Fruit fly (Drosophila melanogaster) whole organism, embryonic: ENCODE results near the gene acj6.

Source experiments
- ATbp ChIP-seq: fragments of 200-800 bp; sonication (Bioruptor generic); optimal IDR thresholded peaks from 2 replicates; lab custom pipeline; 2017; ENCODE audit warnings: missing biosample characterization, mild to moderate bottlenecking, missing genetic modification characterization, missing genetic modification reagents
- Blimp-1 ChIP-seq: fragments of 200-800 bp; sonication (Bioruptor generic); optimal IDR thresholded peaks from 3 replicates; lab custom pipeline; 2018; ENCODE audit warnings: missing biosample characterization, missing genetic modification characterization, mild to moderate bottlenecking, moderate library complexity, missing genetic modification reagents
- Bteb2 ChIP-seq: fragments of 200-800 bp; sonication (Bioruptor generic); optimal IDR thresholded peaks from 2 replicates; lab custom pipeline; 2016; ENCODE audit warnings: missing biosample characterization, missing genetic modification characterization
- CG10274 ChIP-seq: fragments of 200-800 bp; sonication (Bioruptor generic); optimal IDR thresholded peaks from 3 replicates; lab custom pipeline; 2017; ENCODE audit warnings: missing biosample characterization, mild to moderate bottlenecking, missing genetic modification characterization
- CG10979 ChIP-seq: fragments of 200-800 bp; sonication (Bioruptor generic); optimal IDR thresholded peaks from 2 replicates; lab custom pipeline; 2018; ENCODE audit warnings: missing biosample characterization, mild to moderate bottlenecking, missing genetic modification characterization, moderate library complexity
- CG11085 ChIP-seq: fragments of 200-800 bp; sonication (Bioruptor generic); IDR thresholded peaks from 2 replicates; pipeline ENCODE4 v1.3.6; 2022; ENCODE audit warnings: missing biosample characterization, missing genetic modification characterization
- CG12391 ChIP-seq: fragments of 200-800 bp; sonication (Bioruptor generic); optimal IDR thresholded peaks from 3 replicates; lab custom pipeline; 2018; ENCODE audit warnings: missing biosample characterization, mild to moderate bottlenecking, missing genetic modification characterization, moderate library complexity
- CG13424 ChIP-seq: fragments of 200-800 bp; sonication (Bioruptor generic); optimal IDR thresholded peaks from 2 replicates; lab custom pipeline; 2019; ENCODE audit warnings: missing biosample characterization, mild to moderate bottlenecking, missing genetic modification characterization, moderate library complexity
- CG14710 ChIP-seq: fragments of 200-800 bp; sonication (Bioruptor generic); optimal IDR thresholded peaks from 3 replicates; lab custom pipeline; 2019; ENCODE audit warnings: missing biosample characterization, mild to moderate bottlenecking, missing genetic modification characterization, moderate library complexity
- CG17829 ChIP-seq: fragments of 200-800 bp; optimal IDR thresholded peaks from 2 replicates; lab custom pipeline; 2019; ENCODE audit warnings: missing biosample characterization, mild to moderate bottlenecking, missing genetic modification characterization, moderate library complexity
- CG2678 ChIP-seq: fragments of 200-800 bp; sonication (Bioruptor generic); optimal IDR thresholded peaks from 3 replicates; lab custom pipeline; 2019; ENCODE audit warnings: missing biosample characterization, mild to moderate bottlenecking, missing genetic modification characterization, moderate library complexity
- CG30403 ChIP-seq: fragments of 200-800 bp; sonication (Bioruptor generic); optimal IDR thresholded peaks from 3 replicates; lab custom pipeline; 2016; ENCODE audit warnings: missing biosample characterization, missing genetic modification characterization
- CG30431 ChIP-seq: fragments of 200-800 bp; sonication (Bioruptor generic); optimal IDR thresholded peaks from 2 replicates; lab custom pipeline; 2017; ENCODE audit warnings: missing biosample characterization, missing genetic modification characterization
- CG3065 ChIP-seq: fragments of 200-800 bp; sonication (Bioruptor generic); optimal IDR thresholded peaks from 2 replicates; lab custom pipeline; 2016; ENCODE audit warnings: missing biosample characterization, missing genetic modification characterization
- CG31441 ChIP-seq: fragments of 200-800 bp; sonication (Bioruptor generic); IDR thresholded peaks from 2 replicates; pipeline ENCODE4 v1.3.6; 2022; ENCODE audit warnings: missing biosample characterization, missing genetic modification characterization
- CG42726 ChIP-seq: fragments of 200-800 bp; sonication (Bioruptor generic); IDR thresholded peaks from 2 replicates; pipeline ENCODE4 v1.3.6; 2022; ENCODE audit warnings: missing biosample characterization, missing genetic modification characterization; ENCODE audit not compliant: partially characterized antibody
- CoRest ChIP-seq: fragments of 200-800 bp; sonication (Bioruptor generic); optimal IDR thresholded peaks from 3 replicates; lab custom pipeline; 2018; ENCODE audit warnings: missing biosample characterization, mild to moderate bottlenecking, missing genetic modification characterization, moderate library complexity
- D19A ChIP-seq: fragments of 200-800 bp; optimal IDR thresholded peaks from 3 replicates; lab custom pipeline; 2019; ENCODE audit warnings: missing biosample characterization, mild to moderate bottlenecking, missing genetic modification characterization, moderate library complexity
- D19B ChIP-seq: fragments of 200-800 bp; sonication (Bioruptor generic); optimal IDR thresholded peaks from 2 replicates; lab custom pipeline; 2017; ENCODE audit warnings: missing biosample characterization, mild to moderate bottlenecking, missing genetic modification characterization
- Ets65A ChIP-seq: fragments of 200-800 bp; sonication (Bioruptor generic); peaks from one replicate; lab custom pipeline; 2016; ENCODE audit warnings: missing biosample characterization, missing genetic modification characterization
- Hr51 ChIP-seq, 2 experiments: fragments of 200-800 bp; sonication (Bioruptor generic); optimal IDR thresholded peaks; 2 replicates in 1 of 2; 3 replicates in 1 of 2; lab custom pipeline; 2016 to 2018; ENCODE audit warnings: missing biosample characterization in 2 of 2, missing genetic modification characterization in 2 of 2, mild to moderate bottlenecking in 1 of 2, moderate library complexity in 1 of 2
- Lim3 ChIP-seq: fragments of 200-800 bp; sonication (Bioruptor generic); IDR thresholded peaks from 2 replicates; pipeline ENCODE4 v1.3.6; 2022; ENCODE audit warnings: missing biosample characterization, missing genetic modification characterization
- Sox100B ChIP-seq: fragments of 200-800 bp; sonication (Bioruptor generic); optimal IDR thresholded peaks from 3 replicates; lab custom pipeline; 2018; ENCODE audit warnings: missing biosample characterization, mild to moderate bottlenecking, missing genetic modification characterization
- Ssrp ChIP-seq: fragments of 200-800 bp; sonication (Bioruptor generic); optimal IDR thresholded peaks from 2 replicates; lab custom pipeline; 2018; ENCODE audit warnings: missing biosample characterization, mild to moderate bottlenecking, missing genetic modification characterization, moderate library complexity
- ab ChIP-seq: fragments of 200-800 bp; sonication (Bioruptor generic); optimal IDR thresholded peaks from 2 replicates; lab custom pipeline; 2016; ENCODE audit warnings: missing biosample characterization, missing genetic modification characterization
- bcd ChIP-seq: fragments of 200-800 bp; sonication (Bioruptor generic); optimal IDR thresholded peaks from 2 replicates; lab custom pipeline; 2017; ENCODE audit warnings: missing biosample characterization, mild to moderate bottlenecking, missing genetic modification characterization
- bsh ChIP-seq, 2 experiments: fragments of 200-800 bp; sonication (Bioruptor generic); optimal IDR thresholded peaks; 2 replicates each; lab custom pipeline; 2017 to 2018; ENCODE audit warnings: mild to moderate bottlenecking in 2 of 2, missing biosample characterization in 2 of 2, missing genetic modification characterization in 2 of 2, moderate library complexity in 1 of 2
- cas ChIP-seq: fragments of 200-800 bp; sonication (Bioruptor generic); IDR thresholded peaks from 2 replicates; pipeline ENCODE4 v1.3.6; 2022; ENCODE audit warnings: missing biosample characterization, missing genetic modification characterization
- dmrt11E ChIP-seq: fragments of 200-800 bp; sonication (Bioruptor generic); optimal IDR thresholded peaks from 3 replicates; lab custom pipeline; 2018; ENCODE audit warnings: missing biosample characterization, mild to moderate bottlenecking, missing genetic modification characterization, moderate library complexity
- gem ChIP-seq: fragments of 200-800 bp; sonication (Bioruptor generic); optimal IDR thresholded peaks from 2 replicates; lab custom pipeline; 2019; ENCODE audit warnings: missing biosample characterization, mild to moderate bottlenecking, missing genetic modification characterization, moderate library complexity
- gfzf ChIP-seq: fragments of 200-800 bp; sonication (Bioruptor generic); optimal IDR thresholded peaks from 2 replicates; lab custom pipeline; 2016; ENCODE audit warnings: missing biosample characterization, mild to moderate bottlenecking, missing genetic modification characterization, moderate library complexity
- grau ChIP-seq: fragments of 200-800 bp; optimal IDR thresholded peaks from 3 replicates; lab custom pipeline; 2019; ENCODE audit warnings: missing biosample characterization, mild to moderate bottlenecking, missing genetic modification characterization, moderate library complexity
- lab ChIP-seq: fragments of 200-800 bp; sonication (Bioruptor generic); optimal IDR thresholded peaks from 3 replicates; lab custom pipeline; 2017; ENCODE audit warnings: missing biosample characterization, missing genetic modification characterization, mild to moderate bottlenecking, moderate library complexity, missing genetic modification reagents
- lola ChIP-seq, 3 experiments: fragments of >200 bp in 2 of 3; fragments of 200-800 bp in 1 of 3; sonication (Bioruptor generic) in 1 of 3; optimal IDR thresholded peaks; 2 replicates each; lab custom pipeline; 2017 to 2019; ENCODE audit warnings: missing biosample characterization in 3 of 3, missing genetic modification characterization in 3 of 3, mild to moderate bottlenecking in 1 of 3, moderate library complexity in 1 of 3
- row ChIP-seq: fragments of 200-800 bp; sonication (Bioruptor generic); IDR thresholded peaks from 3 replicates; pipeline ENCODE4 v1.3.6; 2022; ENCODE audit warnings: missing biosample characterization, missing genetic modification characterization
- sc ChIP-seq, 3 experiments: fragments of >200 bp in 2 of 3; fragments of 200-800 bp in 1 of 3; sonication (Bioruptor generic) in 1 of 3; optimal IDR thresholded peaks; 2 replicates in 2 of 3; 3 replicates in 1 of 3; lab custom pipeline; 2017; ENCODE audit warnings: mild to moderate bottlenecking in 1 of 3, missing biosample characterization in 1 of 3, missing genetic modification characterization in 1 of 3, missing genetic modification reagents in 1 of 3
- sna ChIP-seq: fragments of 200-800 bp; sonication (Bioruptor generic); IDR thresholded peaks from 2 replicates; pipeline ENCODE4 v1.3.6; 2022; ENCODE audit warnings: missing biosample characterization, missing genetic modification characterization; ENCODE audit not compliant: partially characterized antibody
- trem ChIP-seq: fragments of 200-800 bp; optimal IDR thresholded peaks from 3 replicates; lab custom pipeline; 2019; ENCODE audit warnings: missing biosample characterization, mild to moderate bottlenecking, missing genetic modification characterization, moderate library complexity

The acj6 gene

dm6 chrX:15363649-15364048 is 15.2 kb downstream of the acj6 start (continued):
- TF ChIP-seq CG14710 (tag; lab: Kevin White, UChicago) (peak; percentile 31), gfzf (GFP tag; lab: Kevin White, UChicago) (no peak), CG3065 (GFP tag; lab: Kevin White, UChicago) (no peak), bsh (GFP tag; optimal IDR thresholded peaks at IDR 0.05; lab: Kevin White, UChicago) (peak in 1 of 2 experiments; percentile 8), D19B (no peak), cas (GFP tag; lab: Robert Waterston, UW) (no peak), CG11085 (no peak), gem (tag; lab: Kevin White, UChicago) (peak; percentile 41), lab (peak; percentile 5), Ets65A (GFP tag; lab: Kevin White, UChicago) (peak; percentile 14), D19A (tag; lab: Kevin White, UChicago) (peak; percentile 10), Bteb2 (GFP tag; lab: Kevin White, UChicago) (no peak), CG12391 (tag; lab: Kevin White, UChicago) (peak; percentile 22), CG2678 (tag; lab: Kevin White, UChicago) (peak; percentile 55), Lim3 (GFP tag; lab: Robert Waterston, UW) (no peak), Ssrp (tag; lab: Kevin White, UChicago) (peak; percentile 17), lola (GFP tag; optimal IDR thresholded peaks at IDR 0.05; lab: Kevin White, UChicago) (peak in 1 of 3 experiments; percentile 46), trem (tag; lab: Kevin White, UChicago) (no peak), ATbp (GFP tag; lab: Kevin White, UChicago) (peak; percentile 9), sna (GFP tag; lab: Robert Waterston, UW) (no peak), CG13424 (peak; percentile 33), CoRest (tag; lab: Kevin White, UChicago) (peak; percentile 38), grau (peak; percentile 26), CG42726 (GFP tag; lab: Robert Waterston, UW) (no peak), bcd (GFP tag; lab: Kevin White, UChicago) (no peak), CG31441 (GFP tag; lab: Robert Waterston, UW) (0 out of 2 replicates have a peak, but pooled peaks have one; percentile 12), CG10979 (tag; lab: Kevin White, UChicago) (peak; percentile 54), Sox100B (GFP tag; lab: Kevin White, UChicago) (peak; percentile 42), CG17829 (peak; percentile 16), CG30403 (GFP tag; lab: Kevin White, UChicago) (peak; percentile 3), ab (GFP tag; lab: Kevin White, UChicago) (no peak), CG30431 (GFP tag; lab: Kevin White, UChicago) (no peak), Hr51 (GFP tag; optimal IDR thresholded peaks at IDR 0.05; lab: Kevin White, UChicago) (peak in 1 of 2 experiments; percentile 15), row (GFP tag; lab: Robert Waterston, UW) (0 out of 3 replicates have a peak, but pooled peaks have one; percentile 21), dmrt11E (tag; lab: Kevin White, UChicago) (peak; percentile 11), sc (optimal IDR thresholded peaks at IDR 0.05; lab: Kevin White, UChicago) (no peak), sc (GFP tag; optimal IDR thresholded peaks at IDR 0.05; lab: Kevin White, UChicago) (no peak), CG10274 (GFP tag; lab: Kevin White, UChicago) (no peak), Blimp-1 (peak; percentile 37)

dm6 chrX:15360961-15361360 is 17.9 kb downstream of the acj6 start, which contains the start of gene Pp1-13C:
Pp1-13C (minus strand) TSS chrX:15361061.
- TF ChIP-seq Lim3 (GFP tag; lab: Robert Waterston, UW): no peak
